Fruit fly (Drosophila melanogaster) whole organism, embryonic: ENCODE measurements around the gene Hecw.

ENCODE experiments used
- Asciz ChIP-seq: fragments of 200-800 bp; sonication (Bioruptor generic); optimal IDR thresholded peaks from 2 replicates; lab custom pipeline; 2017; ENCODE audit warnings: missing biosample characterization, mild to moderate bottlenecking, missing genetic modification characterization, missing genetic modification reagents
- Atf3 ChIP-seq: fragments of 200-800 bp; sonication (Bioruptor generic); optimal IDR thresholded peaks from 3 replicates; lab custom pipeline; 2016; ENCODE audit warnings: missing biosample characterization, missing genetic modification characterization
- CG11696 ChIP-seq: fragments of 200-800 bp; sonication (Bioruptor generic); IDR thresholded peaks from 2 replicates; pipeline ENCODE4 v1.3.6; 2022; ENCODE audit warnings: missing biosample characterization, missing genetic modification characterization
- CG12071 ChIP-seq: fragments of 200-800 bp; sonication (Bioruptor generic); optimal IDR thresholded peaks from 3 replicates; lab custom pipeline; 2018; ENCODE audit warnings: missing biosample characterization, mild to moderate bottlenecking, missing genetic modification characterization
- CG13624 ChIP-seq: fragments of 200-800 bp; sonication (Bioruptor generic); optimal IDR thresholded peaks from 2 replicates; lab custom pipeline; 2016; ENCODE audit warnings: missing biosample characterization, missing genetic modification characterization
- CG17385 ChIP-seq: fragments of 200-800 bp; sonication (Bioruptor generic); optimal IDR thresholded peaks from 3 replicates; lab custom pipeline; 2018; ENCODE audit warnings: missing biosample characterization, mild to moderate bottlenecking, missing genetic modification characterization
- CG18619 ChIP-seq: fragments of 200-800 bp; sonication (Bioruptor generic); optimal IDR thresholded peaks from 3 replicates; lab custom pipeline; 2017; ENCODE audit warnings: missing biosample characterization, mild to moderate bottlenecking, missing genetic modification characterization
- CG2202 ChIP-seq: fragments of 200-800 bp; sonication (Bioruptor generic); optimal IDR thresholded peaks from 2 replicates; lab custom pipeline; 2018; ENCODE audit warnings: missing biosample characterization, mild to moderate bottlenecking, missing genetic modification characterization
- CG30403 ChIP-seq: fragments of 200-800 bp; sonication (Bioruptor generic); optimal IDR thresholded peaks from 3 replicates; lab custom pipeline; 2016; ENCODE audit warnings: missing biosample characterization, missing genetic modification characterization
- CG3995 ChIP-seq: fragments of 200-800 bp; sonication (Bioruptor generic); optimal IDR thresholded peaks from 3 replicates; lab custom pipeline; 2016; ENCODE audit warnings: missing biosample characterization, missing genetic modification characterization
- CG4282 ChIP-seq: fragments of 200-800 bp; sonication (Bioruptor generic); optimal IDR thresholded peaks from 2 replicates; lab custom pipeline; 2016; ENCODE audit warnings: missing biosample characterization, missing genetic modification characterization
- CG7786 ChIP-seq: fragments of 200-800 bp; sonication (Bioruptor generic); optimal IDR thresholded peaks from 2 replicates; lab custom pipeline; 2016; ENCODE audit warnings: missing biosample characterization, missing genetic modification characterization
- CG7928 ChIP-seq: fragments of 200-800 bp; sonication (Bioruptor generic); optimal IDR thresholded peaks from 2 replicates; lab custom pipeline; 2017; ENCODE audit warnings: missing biosample characterization, mild to moderate bottlenecking, missing genetic modification characterization
- CG8388 ChIP-seq: fragments of 200-800 bp; sonication (Bioruptor generic); optimal IDR thresholded peaks from 2 replicates; lab custom pipeline; 2019; ENCODE audit warnings: missing biosample characterization, mild to moderate bottlenecking, missing genetic modification characterization, moderate library complexity
- CG8765 ChIP-seq: fragments of 200-800 bp; sonication (Bioruptor generic); IDR thresholded peaks from 2 replicates; pipeline ENCODE4 v1.3.6; 2022; ENCODE audit warnings: missing biosample characterization, missing genetic modification characterization
- CG8944 ChIP-seq: fragments of 200-800 bp; sonication (Bioruptor generic); optimal IDR thresholded peaks from 3 replicates; lab custom pipeline; 2016; ENCODE audit warnings: missing biosample characterization, missing genetic modification characterization
- CG9215 ChIP-seq: fragments of 200-800 bp; sonication (Bioruptor generic); IDR thresholded peaks from 2 replicates; pipeline ENCODE4 v1.3.6; 2022; ENCODE audit warnings: missing biosample characterization, missing genetic modification characterization
- CoRest ChIP-seq: fragments of 200-800 bp; sonication (Bioruptor generic); optimal IDR thresholded peaks from 3 replicates; lab custom pipeline; 2018; ENCODE audit warnings: missing biosample characterization, mild to moderate bottlenecking, missing genetic modification characterization, moderate library complexity
- Drgx ChIP-seq: fragments of 200-800 bp; sonication (Bioruptor generic); IDR thresholded peaks from 2 replicates; pipeline ENCODE4 v1.3.6; 2022; ENCODE audit warnings: missing biosample characterization, missing genetic modification characterization
- Hey ChIP-seq: fragments of 200-800 bp; sonication (Bioruptor generic); optimal IDR thresholded peaks from 3 replicates; lab custom pipeline; 2018; ENCODE audit warnings: missing biosample characterization, mild to moderate bottlenecking, missing genetic modification characterization
- Hr78 ChIP-seq, 2 experiments: fragments of 200-800 bp in 1 of 2; fragments of >200 bp in 1 of 2; sonication (Bioruptor generic) in 1 of 2; optimal IDR thresholded peaks; 2 replicates each; lab custom pipeline; 2017 to 2019; ENCODE audit warnings: missing biosample characterization in 2 of 2, missing genetic modification characterization in 2 of 2, mild to moderate bottlenecking in 1 of 2, moderate library complexity in 1 of 2
- Mad ChIP-seq: fragments of 200-800 bp; sonication (Bioruptor generic); optimal IDR thresholded peaks from 2 replicates; lab custom pipeline; 2016; ENCODE audit warnings: missing biosample characterization, missing genetic modification characterization
- Tbp ChIP-seq: fragments of >200 bp; optimal IDR thresholded peaks from 2 replicates; lab custom pipeline; 2018; ENCODE audit warnings: missing biosample characterization, missing genetic modification characterization
- ab ChIP-seq: fragments of 200-800 bp; sonication (Bioruptor generic); optimal IDR thresholded peaks from 2 replicates; lab custom pipeline; 2016; ENCODE audit warnings: missing biosample characterization, missing genetic modification characterization
- aop ChIP-seq: fragments of 200-800 bp; sonication (Bioruptor generic); IDR thresholded peaks from 2 replicates; pipeline ENCODE4 v1.3.6; 2022; ENCODE audit warnings: missing biosample characterization, missing genetic modification characterization
- bbx ChIP-seq: fragments of 200-800 bp; sonication (Bioruptor generic); IDR thresholded peaks from 2 replicates; pipeline ENCODE4 v1.3.6; 2022; ENCODE audit warnings: missing biosample characterization, missing genetic modification characterization; ENCODE audit not compliant: partially characterized antibody
- bowl ChIP-seq: fragments of 200-800 bp; sonication (Bioruptor generic); IDR thresholded peaks from 2 replicates; pipeline ENCODE4 v1.3.6; 2022; ENCODE audit warnings: missing biosample characterization, missing genetic modification characterization
- bsh ChIP-seq, 2 experiments: fragments of 200-800 bp; sonication (Bioruptor generic); optimal IDR thresholded peaks; 2 replicates each; lab custom pipeline; 2017 to 2018; ENCODE audit warnings: mild to moderate bottlenecking in 2 of 2, missing biosample characterization in 2 of 2, missing genetic modification characterization in 2 of 2, moderate library complexity in 1 of 2
- cg ChIP-seq: fragments of 200-800 bp; sonication (Bioruptor generic); optimal IDR thresholded peaks from 3 replicates; lab custom pipeline; 2019; ENCODE audit warnings: missing biosample characterization, mild to moderate bottlenecking, missing genetic modification characterization, moderate library complexity
- chn ChIP-seq: fragments of 200-800 bp; sonication (Bioruptor generic); optimal IDR thresholded peaks from 2 replicates; lab custom pipeline; 2016; ENCODE audit warnings: missing biosample characterization, missing genetic modification characterization
- ci ChIP-seq: fragments of 200-800 bp; sonication (Bioruptor generic); IDR thresholded peaks from 3 replicates; pipeline ENCODE4 v1.3.6; 2022; ENCODE audit warnings: missing biosample characterization, missing genetic modification characterization
- dati ChIP-seq: fragments of 200-800 bp; sonication (Bioruptor generic); IDR thresholded peaks from 2 replicates; pipeline ENCODE4 v1.3.6; 2022; ENCODE audit warnings: missing biosample characterization, missing genetic modification characterization
- dmrt11E ChIP-seq: fragments of 200-800 bp; sonication (Bioruptor generic); optimal IDR thresholded peaks from 3 replicates; lab custom pipeline; 2018; ENCODE audit warnings: missing biosample characterization, mild to moderate bottlenecking, missing genetic modification characterization, moderate library complexity
- jigr1 ChIP-seq: fragments of 200-800 bp; sonication (Bioruptor generic); IDR thresholded peaks from 3 replicates; pipeline ENCODE4 v1.3.6; 2022; ENCODE audit warnings: missing biosample characterization, missing genetic modification characterization
- kah ChIP-seq: fragments of 200-800 bp; sonication (Bioruptor generic); optimal IDR thresholded peaks from 2 replicates; lab custom pipeline; 2018; ENCODE audit warnings: missing biosample characterization, mild to moderate bottlenecking, missing genetic modification characterization
- lilli ChIP-seq: fragments of 200-800 bp; sonication (Bioruptor generic); optimal IDR thresholded peaks from 3 replicates; lab custom pipeline; 2016; ENCODE audit warnings: missing biosample characterization, missing genetic modification characterization
- nom ChIP-seq: fragments of 200-800 bp; sonication (Bioruptor generic); optimal IDR thresholded peaks from 2 replicates; lab custom pipeline; 2017; ENCODE audit warnings: missing biosample characterization, missing genetic modification characterization, mild to moderate bottlenecking, moderate library complexity, missing genetic modification reagents
- odd ChIP-seq: fragments of 200-800 bp; sonication (Bioruptor generic); optimal IDR thresholded peaks from 2 replicates; lab custom pipeline; 2017; ENCODE audit warnings: missing biosample characterization, mild to moderate bottlenecking, missing genetic modification characterization
- psq ChIP-seq: fragments of 200-800 bp; sonication (Bioruptor generic); optimal IDR thresholded peaks from 2 replicates; lab custom pipeline; 2017; ENCODE audit warnings: missing biosample characterization, missing genetic modification characterization
- seq ChIP-seq: fragments of 200-800 bp; sonication (Bioruptor generic); IDR thresholded peaks from 2 replicates; pipeline ENCODE4 v1.3.6; 2022; ENCODE audit warnings: missing biosample characterization, missing genetic modification characterization
- sima ChIP-seq: fragments of 200-800 bp; sonication (Bioruptor generic); optimal IDR thresholded peaks from 2 replicates; lab custom pipeline; 2016; ENCODE audit warnings: missing biosample characterization, missing genetic modification characterization
- slp2 ChIP-seq: fragments of 200-800 bp; sonication (Bioruptor generic); optimal IDR thresholded peaks from 2 replicates; lab custom pipeline; 2016; ENCODE audit warnings: missing biosample characterization, missing genetic modification characterization
- sqz ChIP-seq: fragments of 200-800 bp; sonication (Bioruptor generic); optimal IDR thresholded peaks from 3 replicates; lab custom pipeline; 2018; ENCODE audit warnings: missing biosample characterization, mild to moderate bottlenecking, missing genetic modification characterization
- tgo ChIP-seq: fragments of 200-800 bp; sonication (Bioruptor generic); IDR thresholded peaks from 3 replicates; pipeline ENCODE4 v1.3.6; 2022; ENCODE audit warnings: missing biosample characterization, missing genetic modification characterization
- toy ChIP-seq: fragments of 200-800 bp; sonication (Bioruptor generic); IDR thresholded peaks from 2 replicates; pipeline ENCODE4 v1.3.6; 2022; ENCODE audit warnings: missing biosample characterization, missing genetic modification characterization
- vnd ChIP-seq: fragments of 200-800 bp; sonication (Bioruptor generic); IDR thresholded peaks from 3 replicates; pipeline ENCODE4 v1.3.6; 2022; ENCODE audit warnings: missing biosample characterization, missing genetic modification characterization; ENCODE audit not compliant: partially characterized antibody
- wek ChIP-seq: fragments of 200-800 bp; sonication (Bioruptor generic); optimal IDR thresholded peaks from 3 replicates; lab custom pipeline; 2018; ENCODE audit warnings: missing biosample characterization, mild to moderate bottlenecking, missing genetic modification characterization, moderate library complexity
- wor ChIP-seq: fragments of 200-800 bp; sonication (Bioruptor generic); IDR thresholded peaks from 2 replicates; pipeline ENCODE4 v1.3.6; 2022; ENCODE audit warnings: missing biosample characterization, missing genetic modification characterization
- zen2 ChIP-seq: fragments of 200-800 bp; sonication (Bioruptor generic); IDR thresholded peaks from 3 replicates; pipeline ENCODE4 v1.3.6; 2022; ENCODE audit warnings: missing biosample characterization, missing genetic modification characterization; ENCODE audit not compliant: partially characterized antibody
- zfh1 ChIP-seq: fragments of 200-800 bp; sonication (Bioruptor generic); IDR thresholded peaks from 3 replicates; pipeline ENCODE4 v1.3.6; 2022; ENCODE audit warnings: missing biosample characterization, missing genetic modification characterization

Gene Hecw

DNA sequence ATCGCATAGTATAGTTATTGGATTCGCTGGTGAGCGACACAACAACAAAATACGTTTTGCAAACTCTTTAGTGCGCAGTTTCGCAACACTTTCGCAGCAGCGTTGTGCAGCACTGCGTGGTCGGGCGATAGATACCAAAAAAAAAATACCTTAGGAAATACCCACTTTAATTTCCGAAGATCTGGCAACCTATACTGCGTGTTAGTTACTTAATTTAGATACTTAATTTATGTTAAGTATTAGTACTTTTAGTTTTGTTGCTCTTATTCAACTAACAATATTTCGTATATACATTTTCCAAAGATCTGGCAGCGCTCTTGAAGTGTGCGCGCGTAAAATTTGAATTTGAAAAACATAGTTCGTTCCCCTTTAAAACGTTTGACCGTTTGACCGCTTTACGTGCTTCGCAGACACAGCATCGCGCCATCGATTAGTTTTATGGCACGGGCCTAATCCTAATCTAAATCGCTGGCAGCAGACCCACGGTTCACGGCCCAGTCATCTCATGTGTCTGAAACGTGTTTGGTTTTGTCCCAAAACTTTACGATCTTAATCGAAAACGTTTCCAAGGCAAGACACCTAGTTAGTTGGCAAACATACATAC, 28.7 kb upstream of the Hecw start, which contains the start of gene LPCAT (continued):
- peak; percentile 85 for TF ChIP-seq CG13624 (GFP tag; lab: Kevin White, UChicago)
- no peak; the same call in 2 of the 3 replicates for TF ChIP-seq zen2
- TF ChIP-seq Tbp (GFP tag; lab: Kevin White, UChicago) = no peak
- no peak for TF ChIP-seq CG12071 (GFP tag; lab: Kevin White, UChicago)
- TF ChIP-seq ab (GFP tag; lab: Kevin White, UChicago) = peak; percentile 24
- peak; percentile 1 for TF ChIP-seq nom (GFP tag; lab: Kevin White, UChicago)
- peak; percentile 85; the same call in 2 of the 3 replicates for TF ChIP-seq zfh1 (GFP tag; lab: Robert Waterston, UW)
- peak; percentile 59 for TF ChIP-seq CG4282
- TF ChIP-seq Hey (tag; lab: Kevin White, UChicago) = no peak
- TF ChIP-seq jigr1 = 0 out of 3 replicates have a peak, but pooled peaks have one; percentile 52
- no peak for TF ChIP-seq wek
- TF ChIP-seq bowl = no peak
- no peak for TF ChIP-seq psq (GFP tag; lab: Kevin White, UChicago)
- no peak for TF ChIP-seq vnd (GFP tag; lab: Robert Waterston, UW)
- peak; percentile 22 for TF ChIP-seq CG18619 (GFP tag; lab: Kevin White, UChicago)
- TF ChIP-seq sima = no peak
- peak; percentile 78; the same call in 2 of the 3 replicates for TF ChIP-seq ci (GFP tag; lab: Robert Waterston, UW)
- TF ChIP-seq bbx (GFP tag; lab: Robert Waterston, UW) = peak; percentile 58
- peak; percentile 39 for TF ChIP-seq Mad
- TF ChIP-seq wor (GFP tag; lab: Robert Waterston, UW) = no peak; the same call in 1 of the 2 replicates
- TF ChIP-seq CG2202 (tag; lab: Kevin White, UChicago) = no peak
- TF ChIP-seq kah (GFP tag; lab: Kevin White, UChicago) = no peak
- TF ChIP-seq lilli = peak; percentile 94
- no peak for TF ChIP-seq odd (GFP tag; lab: Kevin White, UChicago)
- peak; percentile 64 for TF ChIP-seq CG7786
- TF ChIP-seq tgo (GFP tag; lab: Robert Waterston, UW) = peak; percentile 64; the same call in 2 of the 3 replicates
- no peak for TF ChIP-seq dati
- peak; percentile 54; the same call in 1 of the 2 replicates for TF ChIP-seq seq (GFP tag; lab: Robert Waterston, UW)
- TF ChIP-seq cg = peak; percentile 7
- TF ChIP-seq Asciz (GFP tag; lab: Kevin White, UChicago) = peak; percentile 4
- TF ChIP-seq CoRest (tag; lab: Kevin White, UChicago) = peak; percentile 57
- peak; percentile 75 for TF ChIP-seq CG30403
- TF ChIP-seq CG8944 (GFP tag; lab: Kevin White, UChicago) = peak; percentile 71
- TF ChIP-seq CG8388 (GFP tag; lab: Kevin White, UChicago) = peak; percentile 17
- 0 out of 2 replicates have a peak, but pooled peaks have one; percentile 2 for TF ChIP-seq aop (GFP tag; lab: Robert Waterston, UW)
- TF ChIP-seq CG7928 (GFP tag; lab: Kevin White, UChicago) = peak; percentile 43
- TF ChIP-seq CG9215 (GFP tag; lab: Robert Waterston, UW) = peak; percentile 72
- no peak for TF ChIP-seq sqz (GFP tag; lab: Kevin White, UChicago)
- TF ChIP-seq toy (GFP tag; lab: Robert Waterston, UW) = 0 out of 2 replicates have a peak, but pooled peaks have one; percentile 41
- peak; percentile 26 for TF ChIP-seq CG3995 (GFP tag; lab: Kevin White, UChicago)
- TF ChIP-seq Hr78 (GFP tag; optimal IDR thresholded peaks at IDR 0.05; lab: Kevin White, UChicago) = peak in 1 of 2 experiments; percentile 86
- TF ChIP-seq dmrt11E (tag; lab: Kevin White, UChicago) = peak; percentile 44
- peak; percentile 48 for TF ChIP-seq CG17385 (GFP tag; lab: Kevin White, UChicago)
- TF ChIP-seq chn (GFP tag; lab: Kevin White, UChicago) = peak; percentile 48
- TF ChIP-seq CG11696 (GFP tag; lab: Robert Waterston, UW) = no peak
- peak; percentile 60 for TF ChIP-seq slp2 (GFP tag; lab: Kevin White, UChicago)
- peak in 1 of 2 experiments; percentile 57 for TF ChIP-seq bsh (GFP tag; optimal IDR thresholded peaks at IDR 0.05; lab: Kevin White, UChicago)
- peak; percentile 2 for TF ChIP-seq Atf3 (GFP tag; lab: Kevin White, UChicago)
- TF ChIP-seq CG8765 (GFP tag; lab: Robert Waterston, UW) = peak; percentile 53; the same call in 1 of the 2 replicates
- TF ChIP-seq Drgx (GFP tag; lab: Robert Waterston, UW) = peak; percentile 55
